Fruit fly (Drosophila melanogaster) whole organism, wandering third instar larva: ENCODE measurements around the gene Kal1.

Experiments used
- dmrt93B ChIP-seq: fragments of 200-800 bp; sonication (Bioruptor generic); optimal IDR thresholded peaks from 2 replicates; lab custom pipeline; 2018; ENCODE audit warnings: missing biosample characterization, mild to moderate bottlenecking, missing genetic modification characterization
- ey ChIP-seq: fragments of 200-800 bp; sonication (Bioruptor generic); optimal IDR thresholded peaks from 2 replicates; lab custom pipeline; 2016; ENCODE audit warnings: missing biosample characterization, missing genetic modification characterization
- fru ChIP-seq: fragments of 200-800 bp; sonication (Bioruptor generic); optimal IDR thresholded peaks from 3 replicates; lab custom pipeline; 2016; ENCODE audit warnings: missing biosample characterization, mild to moderate bottlenecking, missing genetic modification characterization

dm6 chr3R:24103708-24104107 is 37.5 kb upstream of the Kal1 start:
- no peak for TF ChIP-seq dmrt93B (GFP tag; lab: Kevin White, UChicago)
- no peak for TF ChIP-seq fru
- no peak for TF ChIP-seq ey (GFP tag; lab: Kevin White, UChicago)
